Worm (Caenorhabditis elegans) whole organism, midembryonic: Measurements from ENCODE around the gene srh-45.

Experiments used
- ref-1 ChIP-seq: fragments of 200-800 bp; sonication (Bioruptor generic); conservative IDR thresholded peaks from 2 replicates; pipeline ENCODE4 v1.3.6; 2022; ENCODE audit warnings: missing genetic modification reagents, missing genetic modification characterization, missing compliant biosample characterization
- ztf-29 ChIP-seq: fragments of 200-800 bp; sonication (Bioruptor generic); IDR thresholded peaks from 2 replicates; pipeline ENCODE4 v1.3.6; 2022; ENCODE audit warnings: missing genetic modification reagents, missing genetic modification characterization, missing compliant biosample characterization

ce11 chrV:11344816-11345336, 40.1 kb upstream of the srh-45 start:
- TF ChIP-seq ztf-29 (GFP tag; lab: Robert Waterston, UW), result no peak
- no peak for TF ChIP-seq ref-1 (GFP tag; lab: Robert Waterston, UW)
